Fruit fly (Drosophila melanogaster): ENCODE results near the gene Nasp.

The Nasp gene

DNA sequence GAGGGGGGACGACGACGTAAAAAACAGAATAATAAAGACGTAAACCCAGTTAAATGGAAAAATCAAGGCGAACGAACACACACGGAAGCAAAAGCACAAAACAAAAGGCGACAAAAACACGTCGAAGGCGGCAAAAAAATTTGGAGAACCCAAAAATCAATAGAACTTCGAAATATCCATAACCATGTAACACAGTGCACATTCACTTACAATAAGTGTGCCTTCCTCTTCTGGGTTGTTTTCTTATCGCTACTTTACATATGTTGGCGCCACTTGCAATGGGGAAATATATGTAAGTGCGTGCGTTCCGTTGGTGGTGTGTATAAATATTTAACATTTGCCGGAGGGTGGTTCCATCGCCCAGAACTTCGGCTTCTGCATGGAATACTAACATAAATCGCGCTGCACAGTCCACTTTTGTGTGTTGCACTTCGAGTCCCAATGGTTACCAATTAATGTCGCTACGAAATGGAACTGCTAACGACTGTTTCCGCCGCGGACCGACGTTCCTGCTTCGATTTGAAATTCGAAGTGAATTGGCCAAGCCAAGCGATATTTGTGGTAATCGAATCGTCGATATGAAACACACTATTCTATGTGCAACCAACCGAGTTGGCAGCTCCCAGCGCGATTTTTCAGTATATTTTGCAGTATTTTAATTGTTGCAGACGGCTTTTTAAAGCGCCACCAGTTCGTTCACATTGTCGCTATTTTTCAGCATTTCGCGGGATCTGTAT is at the start of gene Nasp, which contains the start of gene CG9801:
Gene Nasp (plus strand): TSS at position 665 of the 737 bp plus-strand sequence.
Gene CG9801 (minus strand): TSS at position 542 of the 737 bp plus-strand sequence.
- no peak for TF ChIP-seq CG8478 (optimal IDR thresholded peaks at IDR 0.05)
- peak; percentile 45 to 51 for TF ChIP-seq CTCF (optimal IDR thresholded peaks at IDR 0.05)

DNA sequence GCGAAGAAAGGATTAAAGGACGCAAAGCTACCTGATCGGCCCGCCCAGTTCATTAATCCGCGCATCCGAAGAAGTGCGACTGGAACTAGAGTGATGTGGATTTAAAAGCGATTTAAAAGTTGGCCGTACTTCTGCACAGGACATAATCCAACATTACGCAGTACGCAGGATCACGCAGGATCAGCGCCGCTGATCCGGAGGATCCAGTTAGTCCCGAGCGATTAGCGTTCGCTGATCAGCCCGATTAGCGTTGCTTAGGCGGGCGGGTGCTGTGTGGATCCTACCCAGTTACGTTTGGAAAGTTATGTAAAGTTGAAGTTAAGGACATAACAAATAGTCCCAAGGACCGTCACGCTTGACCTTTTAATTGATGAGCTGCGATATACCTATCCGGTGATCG is 48.4 kb upstream of the Nasp start:
- TF ChIP-seq CG8478 (optimal IDR thresholded peaks at IDR 0.05) (no peak), CTCF (optimal IDR thresholded peaks at IDR 0.05) (no peak)

DNA sequence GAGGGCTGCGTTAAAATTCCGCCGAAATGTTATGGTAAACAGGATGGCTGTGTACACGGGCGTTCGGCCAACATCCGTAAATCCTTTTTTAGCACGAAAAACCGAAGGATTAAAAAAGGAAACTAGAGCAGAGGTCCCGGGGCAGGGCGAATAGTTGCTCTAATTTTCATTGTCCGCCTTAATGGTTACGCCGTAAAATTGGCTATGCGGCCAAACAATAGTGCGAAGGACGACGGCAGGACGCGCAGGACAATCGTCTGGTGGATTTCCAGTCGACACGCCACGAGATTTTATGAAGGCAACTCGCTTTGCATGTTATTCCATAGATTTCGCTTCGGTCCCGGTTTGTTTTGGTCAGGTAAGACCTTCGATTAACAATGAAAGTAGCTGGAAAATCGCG is 46.9 kb upstream of the Nasp start:
- TF ChIP-seq CTCF (optimal IDR thresholded peaks at IDR 0.05), result no peak
- no peak for TF ChIP-seq CG8478 (optimal IDR thresholded peaks at IDR 0.05)

DNA sequence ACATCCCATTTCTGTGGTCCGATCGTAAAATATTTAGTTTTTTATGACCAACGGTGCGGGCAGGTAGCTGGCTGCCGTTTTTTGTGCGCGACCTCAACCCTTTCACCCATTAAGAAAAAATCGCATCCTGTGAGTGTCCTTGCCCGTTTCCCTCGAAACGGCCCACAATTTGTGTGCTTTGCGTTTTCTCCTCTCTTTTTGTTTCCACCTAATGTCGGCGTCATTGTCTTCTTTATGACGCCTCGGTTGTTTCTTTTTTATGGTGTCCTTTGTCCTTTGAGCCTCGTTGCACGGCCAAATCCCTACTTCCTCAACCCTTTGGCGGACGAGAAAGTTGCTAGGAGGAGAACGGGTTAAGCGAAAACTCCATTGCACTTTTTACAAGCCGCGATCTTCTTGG is 46.4 kb upstream of the Nasp start:
- TF ChIP-seq CG8478 (optimal IDR thresholded peaks at IDR 0.05) (no peak), CTCF (optimal IDR thresholded peaks at IDR 0.05) (no peak)

DNA sequence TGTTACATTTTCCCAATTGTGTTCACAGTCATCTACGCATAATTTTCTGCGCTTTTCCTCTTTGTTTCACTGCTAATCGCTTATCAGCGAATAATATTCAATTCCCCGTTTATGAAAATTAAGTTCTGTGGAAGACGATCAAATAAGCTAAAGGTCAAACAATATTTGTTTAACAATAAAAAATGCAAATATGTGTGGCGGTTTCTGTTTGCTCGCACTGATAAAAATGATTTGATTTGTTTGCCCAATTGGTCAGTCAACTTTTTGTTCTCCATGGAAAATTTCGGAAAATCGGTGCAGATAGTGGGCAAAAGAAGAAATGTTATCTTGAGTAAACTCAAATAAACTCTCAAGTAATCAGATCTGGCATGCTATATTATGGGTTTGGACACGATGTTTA is 42.9 kb upstream of the Nasp start:
- TF ChIP-seq CTCF (optimal IDR thresholded peaks at IDR 0.05), result no peak

DNA sequence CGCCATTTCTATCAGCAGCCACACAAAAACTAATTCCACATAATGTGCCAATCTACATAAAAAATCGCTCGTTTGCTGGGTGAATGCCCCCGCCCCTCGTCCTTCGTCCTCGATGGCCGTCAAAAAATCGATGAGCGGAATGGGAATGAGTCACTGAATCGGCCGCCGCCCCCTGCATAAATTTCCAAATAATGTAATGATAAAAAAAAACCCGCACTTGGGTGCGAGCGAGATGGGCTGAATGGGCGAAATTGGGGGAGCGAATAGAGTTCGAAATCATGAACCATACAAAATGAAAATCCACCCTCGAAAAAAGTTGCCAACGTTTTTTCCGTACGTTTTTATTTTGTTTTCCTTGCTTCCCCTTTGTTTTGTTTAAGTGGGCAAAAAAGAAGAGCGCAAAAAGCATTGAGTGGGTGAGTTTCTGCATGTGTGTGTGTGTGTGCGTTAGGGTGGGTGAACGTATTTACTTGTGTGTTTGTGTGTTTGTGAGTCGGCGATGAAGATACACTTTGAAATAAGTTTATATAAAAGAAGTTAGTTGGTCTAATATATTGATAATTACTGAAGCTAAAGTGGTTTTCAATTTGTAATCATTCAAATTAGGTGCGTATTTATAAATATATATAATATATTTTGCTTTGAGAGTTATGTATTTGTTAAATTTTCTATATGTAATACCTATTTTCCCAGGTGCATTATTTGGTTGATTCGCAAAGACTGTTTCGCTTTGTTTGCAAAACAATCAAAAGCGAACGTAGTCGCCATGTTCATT is 42.1 kb upstream of the Nasp start:
- no peak for TF ChIP-seq CG8478 (optimal IDR thresholded peaks at IDR 0.05)
- TF ChIP-seq CTCF (optimal IDR thresholded peaks at IDR 0.05), result no peak

DNA sequence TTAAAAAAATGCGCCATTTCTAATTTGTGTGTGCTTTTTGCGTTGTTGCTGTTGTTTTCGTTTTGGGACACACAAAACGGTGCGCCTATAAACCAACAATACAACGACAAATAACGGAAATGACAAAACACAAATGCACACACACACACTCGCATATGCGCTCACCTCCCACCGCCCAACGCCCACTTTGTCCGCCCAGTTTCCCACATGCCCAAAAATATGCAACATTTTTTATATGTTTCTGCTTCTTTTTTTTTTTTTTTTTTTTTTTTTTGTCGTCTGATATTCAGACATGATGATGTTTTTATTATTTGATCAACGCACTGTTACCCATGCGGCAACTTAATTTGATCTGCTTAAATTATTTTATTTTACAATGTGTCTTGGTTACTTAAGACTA is 40.4 kb upstream of the Nasp start:
- no peak for TF ChIP-seq CG8478 (optimal IDR thresholded peaks at IDR 0.05)
- TF ChIP-seq CTCF (optimal IDR thresholded peaks at IDR 0.05), result no peak

DNA sequence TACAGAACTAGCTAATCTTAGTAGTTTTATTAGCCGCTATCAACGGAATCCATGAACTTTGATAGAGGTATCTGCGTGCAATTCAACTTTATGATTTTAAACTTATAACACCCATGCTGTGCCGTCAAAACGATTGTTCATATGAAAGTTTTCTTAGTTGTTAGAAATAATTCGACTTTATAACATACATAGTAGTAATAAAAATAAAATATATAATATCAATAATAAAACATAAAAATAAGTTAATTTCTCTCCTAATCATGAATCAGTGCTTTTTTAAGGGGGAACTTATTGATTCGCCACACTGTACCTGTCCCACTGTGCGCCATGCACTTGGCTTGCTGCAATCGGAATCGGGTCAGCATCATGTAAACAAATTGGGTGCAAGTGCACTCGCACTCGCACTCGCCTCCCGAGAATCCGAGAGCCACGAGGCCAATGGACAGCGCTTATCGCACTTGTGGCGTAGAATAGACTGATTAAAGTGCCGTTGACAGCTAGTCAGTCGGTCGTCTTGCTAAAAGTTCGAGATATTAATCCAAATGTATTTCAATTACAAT is 35.6 kb upstream of the Nasp start:
- TF ChIP-seq CTCF (optimal IDR thresholded peaks at IDR 0.05), result no peak
- TF ChIP-seq CG8478 (optimal IDR thresholded peaks at IDR 0.05), result no peak

DNA sequence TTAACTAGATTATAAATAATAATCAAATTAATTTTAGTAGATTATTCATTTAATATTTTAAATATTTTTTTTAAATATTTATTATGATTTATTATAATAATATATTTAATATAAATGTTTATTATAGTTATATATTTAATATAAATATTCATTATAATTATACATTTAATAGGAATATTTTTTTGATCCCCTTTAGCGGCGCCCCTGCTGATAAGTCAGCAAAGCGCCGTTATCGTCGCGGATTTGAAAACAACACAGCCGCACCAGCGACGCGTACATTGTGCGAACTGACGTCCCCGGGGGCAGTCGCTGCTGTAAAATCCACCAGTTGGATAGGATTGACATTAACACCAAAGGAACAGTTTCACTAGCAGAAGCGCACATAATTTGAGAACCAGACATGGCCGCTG is 34.9 kb upstream of the Nasp start, which contains the start of gene CG8112:
Gene CG8112 (plus strand): TSS at position 212 of the 410 bp plus-strand sequence.
- TF ChIP-seq CG8478 (optimal IDR thresholded peaks at IDR 0.05) (no peak), CTCF (optimal IDR thresholded peaks at IDR 0.05) (no peak)

DNA sequence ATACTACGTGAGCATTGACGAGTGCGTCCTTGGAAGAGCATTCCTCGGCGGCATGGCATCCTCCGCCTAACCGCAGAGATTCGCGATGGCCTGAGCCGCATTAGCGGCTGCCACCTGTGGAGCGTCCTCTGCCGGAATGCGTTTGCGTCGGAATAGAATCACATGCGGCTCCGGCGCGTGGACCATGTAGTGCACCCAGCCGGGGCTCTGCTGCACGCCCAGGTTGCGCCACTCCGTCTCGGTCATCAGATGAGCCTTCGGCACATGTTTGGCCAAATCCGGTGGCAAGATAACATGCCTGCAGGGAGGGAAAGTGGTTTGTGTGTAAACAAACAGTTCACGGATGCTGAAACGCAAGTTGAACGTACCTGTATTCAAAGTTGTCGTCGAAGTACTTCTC is 32.2 kb upstream of the Nasp start:
- TF ChIP-seq CG8478 (optimal IDR thresholded peaks at IDR 0.05), result no peak
- peak in 1 of 2 experiments; percentile 22 for TF ChIP-seq CTCF (optimal IDR thresholded peaks at IDR 0.05)

DNA sequence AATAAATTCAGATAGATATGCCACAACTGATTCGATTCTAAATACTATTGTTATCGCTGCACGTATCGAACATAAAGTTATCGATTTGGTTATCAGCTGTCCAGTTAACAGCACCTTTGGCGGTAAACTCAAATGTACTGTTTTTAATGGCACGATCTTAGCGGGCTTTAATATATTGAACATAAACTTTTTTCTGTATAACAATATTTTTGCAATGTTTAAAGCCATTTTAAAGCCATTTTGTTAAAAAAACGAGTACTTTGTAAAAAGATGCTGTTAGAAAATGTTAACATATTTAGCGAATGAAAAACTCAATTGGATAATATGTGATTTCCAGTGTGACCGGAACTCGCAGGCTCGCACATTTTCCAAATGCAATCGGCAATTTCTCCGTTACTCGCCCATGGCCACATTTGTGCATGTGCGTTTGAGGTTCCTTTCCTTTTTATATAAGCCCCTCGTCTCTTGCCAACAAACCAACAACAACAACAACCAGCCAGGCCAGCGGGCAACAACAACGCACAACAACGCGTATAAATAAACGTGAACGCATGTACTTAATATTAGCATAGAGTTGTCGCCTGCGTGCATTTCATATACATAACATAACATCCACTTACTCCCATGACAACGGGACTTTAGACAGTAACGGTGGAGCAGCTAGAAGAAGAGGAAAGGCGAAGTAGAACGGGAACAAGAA is 31.6 kb upstream of the Nasp start, which contains the start of gene TMEM216:
Gene TMEM216 (plus strand): TSS at position 393 of the 700 bp plus-strand sequence.
- peak in 1 of 2 experiments; percentile 19 for TF ChIP-seq CTCF (optimal IDR thresholded peaks at IDR 0.05)
- no peak for TF ChIP-seq CG8478 (optimal IDR thresholded peaks at IDR 0.05)

DNA sequence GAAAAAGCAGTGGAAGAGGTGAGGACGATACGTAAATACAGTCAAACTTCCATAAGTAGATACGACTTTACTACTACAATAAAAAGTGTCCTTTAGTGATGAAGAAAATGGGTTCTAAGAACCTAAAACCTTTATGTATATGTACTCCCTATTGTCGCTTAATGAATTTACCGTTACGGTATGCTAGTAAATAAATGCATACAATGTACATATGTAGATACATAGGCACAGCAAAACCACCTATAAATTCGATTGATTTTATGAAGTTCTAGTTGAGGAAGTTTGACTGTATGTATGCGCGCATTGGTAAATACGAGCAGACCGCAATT is 31.1 kb upstream of the Nasp start:
- TF ChIP-seq CTCF (optimal IDR thresholded peaks at IDR 0.05) (no peak), CG8478 (optimal IDR thresholded peaks at IDR 0.05) (no peak)

DNA sequence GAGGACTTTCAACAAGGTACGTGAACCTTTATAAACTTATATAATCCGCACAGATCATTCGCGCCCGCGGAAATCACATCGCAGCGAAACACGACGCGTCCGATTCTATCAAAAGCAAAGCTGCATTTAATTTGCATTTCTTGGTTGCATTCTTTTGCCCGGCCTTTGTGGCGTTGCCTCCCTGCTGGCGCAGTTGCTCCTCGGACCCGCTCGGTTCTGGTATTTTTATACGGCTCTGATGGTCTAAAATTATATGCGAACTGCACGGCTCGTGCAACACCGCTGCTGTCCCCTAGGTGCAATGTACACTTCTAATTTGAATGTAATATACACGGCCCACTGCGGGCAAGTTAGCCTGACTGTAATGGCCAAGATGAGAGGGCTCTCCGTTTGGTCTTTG is 29.2 kb upstream of the Nasp start, which contains the start of gene Cks85A:
Gene Cks85A (minus strand): TSS at position 101 of the 400 bp plus-strand sequence.
- TF ChIP-seq CG8478 (optimal IDR thresholded peaks at IDR 0.05), result no peak
- no peak for TF ChIP-seq CTCF (optimal IDR thresholded peaks at IDR 0.05)

DNA sequence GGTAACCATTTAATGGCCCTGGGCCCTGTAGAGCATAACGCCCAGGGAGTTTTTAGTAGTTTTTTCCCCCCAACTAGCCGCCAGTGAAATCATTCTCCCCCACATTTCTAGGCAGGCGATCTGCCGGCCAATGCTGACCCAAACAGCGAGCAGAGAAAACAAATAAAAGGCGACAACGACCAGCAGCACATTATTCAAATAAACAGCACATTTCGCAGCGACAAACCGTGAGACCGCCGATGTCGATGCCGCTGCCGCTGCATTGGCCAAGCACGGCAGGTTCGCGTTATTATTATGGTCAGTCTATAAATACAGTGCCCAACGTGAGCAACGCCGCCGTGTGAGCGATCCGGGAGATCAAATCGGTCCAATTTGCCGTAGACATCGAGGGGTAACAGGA is 28.7 kb upstream of the Nasp start, which contains the start of gene CG11760:
Gene CG11760 (plus strand): TSS at position 301 of the 400 bp plus-strand sequence.
- TF ChIP-seq CTCF (optimal IDR thresholded peaks at IDR 0.05) (no peak), CG8478 (optimal IDR thresholded peaks at IDR 0.05) (no peak)

DNA sequence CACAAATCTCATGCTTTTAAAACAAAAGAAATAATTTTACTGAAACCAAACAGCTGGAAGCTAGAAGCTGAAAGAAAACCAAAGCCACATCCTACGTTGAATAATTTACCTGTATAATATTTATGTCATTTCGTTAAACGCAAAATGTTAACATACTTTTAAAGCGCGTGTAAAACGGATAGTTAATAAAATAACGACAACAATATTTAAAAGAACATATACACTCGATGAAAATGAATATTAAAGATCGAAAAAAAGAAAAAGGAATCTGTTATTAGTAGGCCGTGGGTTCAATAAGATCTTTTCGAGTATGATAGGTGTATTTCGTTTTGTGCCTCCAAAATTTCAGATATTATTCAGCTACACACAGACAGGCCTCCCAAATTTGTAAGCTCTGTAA is 26.5 kb upstream of the Nasp start, which contains the start of gene CG8136:
Gene CG8136 (plus strand): TSS at position 301 of the 400 bp plus-strand sequence.
- no peak for TF ChIP-seq CG8478 (optimal IDR thresholded peaks at IDR 0.05)
- no peak for TF ChIP-seq CTCF (optimal IDR thresholded peaks at IDR 0.05)
